Worm (Caenorhabditis elegans): Measurements from ENCODE around the gene cyp-35A5.

cyp-35A5 gene

DNA sequence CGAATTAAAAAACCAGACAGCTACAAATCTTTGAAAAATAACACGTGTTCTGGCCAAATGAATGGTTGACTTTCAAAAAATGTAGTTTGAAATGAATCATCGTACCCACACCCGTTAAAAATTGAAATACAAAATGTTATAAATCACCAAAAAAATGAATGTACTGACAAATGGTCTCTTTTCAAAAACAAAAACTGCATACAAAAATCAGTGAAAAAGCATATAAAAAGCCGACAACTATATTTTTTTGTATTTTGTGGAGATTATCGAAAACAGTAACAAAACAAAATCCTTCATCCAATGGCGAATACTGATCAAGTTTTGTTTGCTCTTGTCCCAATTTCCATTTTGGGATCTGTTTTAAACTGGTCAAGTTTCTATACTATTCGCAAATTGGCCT, 16.8 kb upstream of the cyp-35A5 start, which contains the start of gene srx-66:
TSS of gene srx-66 (plus strand) at position 301 of the 400 bp plus-strand sequence.
- TF ChIP-seq dmd-4 (tag; optimal IDR thresholded peaks at IDR 0.05; ENCODE audit: borderline replicate concordance) (no peak), pha-2 (tag; optimal IDR thresholded peaks at IDR 0.05) (no peak), fax-1 (tag; optimal IDR thresholded peaks at IDR 0.05) (no peak), fkh-6 (tag; optimal IDR thresholded peaks at IDR 0.05) (no peak), C38D4.7 (GFP tag; optimal IDR thresholded peaks at IDR 0.05) (no peak), unc-86 (tag; optimal IDR thresholded peaks at IDR 0.05) (no peak), pat-9 (tag; optimal IDR thresholded peaks at IDR 0.05) (no peak), che-1 (tag; optimal IDR thresholded peaks at IDR 0.05) (no peak), tbx-2 (tag; optimal IDR thresholded peaks at IDR 0.05) (no peak)

DNA sequence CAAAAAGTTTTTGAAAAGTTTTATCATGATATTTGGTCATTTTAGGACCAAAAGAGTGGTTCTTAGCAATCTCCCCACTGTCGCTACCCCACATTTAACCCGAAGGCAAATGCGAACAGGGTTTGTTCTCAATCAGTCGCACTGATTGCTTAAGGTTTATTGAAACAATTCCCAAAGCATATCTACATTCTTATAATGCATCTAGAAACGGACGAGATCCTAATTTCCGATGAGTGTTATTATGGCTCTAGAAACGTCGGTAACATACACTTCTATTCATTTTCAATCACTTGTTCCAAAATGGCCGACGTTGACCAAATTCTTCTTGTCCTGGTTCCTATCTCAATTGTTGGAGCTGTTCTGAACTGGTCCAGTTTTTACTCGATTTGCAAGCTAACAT, 14.5 kb upstream of the cyp-35A5 start, which contains the start of gene srx-65:
TSS of gene srx-65 (plus strand) at position 301 of the 400 bp plus-strand sequence.
- no peak for TF ChIP-seq dmd-4 (tag; optimal IDR thresholded peaks at IDR 0.05; ENCODE audit: borderline replicate concordance)
- no peak for TF ChIP-seq F13H6.1 (tag; optimal IDR thresholded peaks at IDR 0.05)
- TF ChIP-seq T23F11.4 (GFP tag; optimal IDR thresholded peaks at IDR 0.05), result no peak
- no peak for TF ChIP-seq tbx-7 (tag; optimal IDR thresholded peaks at IDR 0.05)
- TF ChIP-seq nfya-1 (tag; optimal IDR thresholded peaks at IDR 0.05), result no peak
- TF ChIP-seq hlh-15 (tag; optimal IDR thresholded peaks at IDR 0.05), result no peak

DNA sequence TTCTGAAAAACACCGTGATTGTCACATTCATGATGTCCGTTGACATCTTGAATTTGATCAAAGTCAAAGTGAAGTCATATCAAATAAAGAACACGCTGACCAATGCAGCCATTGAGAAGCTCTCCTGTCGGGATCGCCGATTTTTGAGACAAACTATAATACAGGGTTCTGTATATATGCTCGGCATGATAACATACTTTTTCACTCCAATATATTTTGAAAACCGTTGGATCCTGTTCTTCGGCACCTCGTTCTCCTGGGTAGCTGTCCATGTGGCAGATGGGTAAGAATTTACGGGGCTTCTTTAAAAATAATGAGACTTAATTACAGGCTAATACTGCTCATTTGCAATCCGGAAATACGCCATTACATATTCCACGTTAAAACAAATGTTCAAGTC, 13.6 kb upstream of the cyp-35A5 start:
- TF ChIP-seq dmd-4 (tag; optimal IDR thresholded peaks at IDR 0.05; ENCODE audit: borderline replicate concordance), result no peak
- no peak for TF ChIP-seq fax-1 (tag; optimal IDR thresholded peaks at IDR 0.05)
- no peak for TF ChIP-seq rnt-1 (tag; optimal IDR thresholded peaks at IDR 0.05)
- no peak for TF ChIP-seq nfya-1 (tag; optimal IDR thresholded peaks at IDR 0.05)
- TF ChIP-seq ceh-30 (tag; optimal IDR thresholded peaks at IDR 0.05), result no peak
- no peak for TF ChIP-seq tbx-2 (tag; optimal IDR thresholded peaks at IDR 0.05)
- TF ChIP-seq pax-1 (tag; optimal IDR thresholded peaks at IDR 0.05), result no peak
- TF ChIP-seq fkh-6 (tag; optimal IDR thresholded peaks at IDR 0.05), result no peak
- TF ChIP-seq C38D4.7 (GFP tag; optimal IDR thresholded peaks at IDR 0.05), result no peak
- no peak for TF ChIP-seq dve-1 (tag; optimal IDR thresholded peaks at IDR 0.05)
- TF ChIP-seq sdc-2 (tag; optimal IDR thresholded peaks at IDR 0.05), result no peak
- TF ChIP-seq che-1 (tag; optimal IDR thresholded peaks at IDR 0.05), result no peak
- TF ChIP-seq K09A11.1 (tag; optimal IDR thresholded peaks at IDR 0.05; ENCODE audit: insufficient read depth), result no peak
- TF ChIP-seq C08G9.2 (tag; optimal IDR thresholded peaks at IDR 0.05), result no peak
- no peak for TF ChIP-seq ahr-1 (tag; optimal IDR thresholded peaks at IDR 0.05)
- TF ChIP-seq K02D7.2 (tag; optimal IDR thresholded peaks at IDR 0.05), result no peak

DNA sequence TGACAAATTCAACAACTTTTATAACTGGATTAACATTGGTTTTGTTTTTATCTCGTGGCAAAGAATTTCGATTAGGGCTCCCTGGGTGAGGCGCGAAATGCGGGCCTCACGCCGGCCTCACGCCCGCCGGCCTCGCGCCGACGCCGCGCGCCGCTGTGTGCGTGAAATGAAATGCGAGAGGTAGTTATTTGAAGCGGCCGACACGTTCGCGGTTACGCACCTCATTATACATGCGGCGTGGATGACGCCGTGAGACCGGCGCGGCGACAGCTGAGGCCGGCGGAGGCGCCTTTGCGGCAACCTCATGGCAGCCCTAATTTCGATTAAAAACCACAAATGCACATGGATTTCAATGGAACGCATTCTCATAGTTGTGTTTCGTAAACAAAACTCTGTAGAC, 8.6 kb upstream of the cyp-35A5 start:
- TF ChIP-seq ceh-9 (tag; optimal IDR thresholded peaks at IDR 0.05) (no peak), ttx-3 (tag; optimal IDR thresholded peaks at IDR 0.05) (no peak), hlh-13 (GFP tag; optimal IDR thresholded peaks at IDR 0.05) (no peak), C08G9.2 (tag; optimal IDR thresholded peaks at IDR 0.05) (no peak), ceh-6 (GFP tag; optimal IDR thresholded peaks at IDR 0.05) (no peak), pag-3 (tag; optimal IDR thresholded peaks at IDR 0.05; ENCODE audit: borderline replicate concordance) (no peak), eyg-1 (tag; optimal IDR thresholded peaks at IDR 0.05) (no peak), lin-11 (tag; optimal IDR thresholded peaks at IDR 0.05) (no peak), pqm-1 (tag; optimal IDR thresholded peaks at IDR 0.05) (no peak), pat-9 (tag; optimal IDR thresholded peaks at IDR 0.05) (no peak), K02D7.2 (tag; optimal IDR thresholded peaks at IDR 0.05) (no peak)

DNA sequence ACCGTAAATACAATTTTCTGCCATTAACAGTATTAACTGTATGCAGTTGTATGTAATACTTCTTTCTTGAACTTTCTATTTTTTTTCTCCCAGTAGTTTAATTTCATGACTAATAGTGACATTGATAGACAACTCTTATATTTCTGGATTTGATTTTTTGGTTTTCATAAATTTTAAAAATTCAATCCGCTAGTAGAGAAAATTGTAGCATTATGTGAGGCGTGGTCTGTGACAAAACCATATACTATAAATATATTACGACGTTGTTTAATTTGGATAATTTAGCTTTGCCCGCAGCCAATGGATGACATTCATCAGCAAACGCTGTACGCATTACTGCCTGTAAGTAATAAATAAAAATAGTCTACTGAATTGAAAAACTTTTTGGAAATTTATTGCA, 7.0 kb upstream of the cyp-35A5 start, which contains the start of gene srx-64:
TSS of gene srx-64 (plus strand) at position 301 of the 400 bp plus-strand sequence.
- TF ChIP-seq ceh-30 (tag; optimal IDR thresholded peaks at IDR 0.05), result no peak
- no peak for TF ChIP-seq pat-9 (tag; optimal IDR thresholded peaks at IDR 0.05)
- no peak for TF ChIP-seq dve-1 (tag; optimal IDR thresholded peaks at IDR 0.05)

DNA sequence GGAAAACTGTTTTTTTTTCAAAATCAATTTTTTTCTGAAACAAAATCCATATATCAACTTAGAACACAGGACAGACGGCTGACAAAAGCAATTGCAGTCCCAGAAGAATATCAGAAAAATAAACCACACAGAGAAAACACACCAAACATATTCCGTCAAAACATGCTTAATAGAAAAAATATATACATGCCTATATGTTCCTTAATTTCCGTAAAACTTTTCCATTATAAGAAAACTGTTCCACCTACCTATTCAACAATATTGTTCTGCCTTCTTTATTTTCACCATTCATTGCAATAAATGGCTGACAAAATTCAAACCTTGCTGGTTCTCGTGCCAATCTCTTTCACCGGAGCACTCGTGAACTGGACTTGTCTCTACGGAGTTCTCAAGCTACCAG, 4.8 kb upstream of the cyp-35A5 start, which contains the start of gene srx-63:
TSS of gene srx-63 (plus strand) at position 301 of the 400 bp plus-strand sequence.
- no peak for TF ChIP-seq ets-4 (tag; optimal IDR thresholded peaks at IDR 0.05)
- TF ChIP-seq pros-1 (tag; optimal IDR thresholded peaks at IDR 0.05), result no peak
- TF ChIP-seq pag-3 (tag; optimal IDR thresholded peaks at IDR 0.05; ENCODE audit: borderline replicate concordance), result no peak
- no peak for TF ChIP-seq unc-55 (GFP tag; optimal IDR thresholded peaks at IDR 0.05)

Data from whole organism, late embryonic.